Worm (Caenorhabditis elegans): ENCODE data around the gene T05H10.1.

The T05H10.1 gene

DNA sequence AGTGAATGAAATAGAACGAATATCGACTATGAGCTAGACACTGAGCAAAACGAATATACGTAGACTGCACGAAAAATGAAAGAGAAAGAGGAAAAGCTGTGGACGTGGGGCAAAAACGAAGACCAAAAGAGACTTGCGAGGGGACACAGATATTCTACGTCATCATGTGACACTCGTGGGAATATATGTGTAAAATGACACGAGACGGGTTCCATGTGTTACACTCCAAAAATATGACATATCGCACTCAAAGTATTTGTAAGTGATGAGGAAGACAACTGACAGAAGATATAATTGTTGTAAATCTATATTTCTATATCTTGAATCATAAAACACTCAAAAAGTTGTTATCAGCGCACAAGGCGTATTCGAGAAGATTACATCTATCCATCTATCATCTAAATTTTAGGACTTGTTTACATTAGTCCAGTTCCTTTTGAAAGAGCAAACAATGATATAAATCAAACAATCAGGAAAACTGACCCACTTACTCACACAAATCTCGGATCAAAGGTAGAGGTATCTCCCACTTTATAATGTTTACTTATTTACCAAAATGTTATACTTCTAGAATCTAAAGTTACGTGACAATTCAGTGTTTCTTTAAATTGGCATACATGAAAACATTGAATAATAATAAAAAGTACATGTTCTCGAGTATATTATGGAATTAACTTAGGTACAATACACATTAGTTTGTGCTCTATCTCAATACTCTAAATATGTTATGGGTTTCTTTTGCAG lies 29.6 kb downstream of the T05H10.1 start (continued):
- TF ChIP-seq php-3 (GFP tag; IDR thresholded peaks at IDR 0.05) = no peak
- TF ChIP-seq dmd-8 (GFP tag; IDR thresholded peaks at IDR 0.05) = no peak
- TF ChIP-seq F37D6.2 (tag; optimal IDR thresholded peaks at IDR 0.05) = no peak
- TF ChIP-seq nhr-76 (tag; optimal IDR thresholded peaks at IDR 0.05) = no peak
- no peak for TF ChIP-seq daf-8 (GFP tag; IDR thresholded peaks at IDR 0.05)
- no peak for TF ChIP-seq Y105C5A.15 (GFP tag; IDR thresholded peaks at IDR 0.05)
- peak; percentile 58; the same call in 1 of the 2 replicates for TF ChIP-seq hmg-1.1 (GFP tag; IDR thresholded peaks at IDR 0.05)
- no peak for TF ChIP-seq spr-3 (GFP tag; optimal IDR thresholded peaks at IDR 0.05)
- no peak for TF ChIP-seq spr-1 (tag; optimal IDR thresholded peaks at IDR 0.05)
- TF ChIP-seq nhr-28 (tag; optimal IDR thresholded peaks at IDR 0.05) = peak; percentile 16
- no peak for TF ChIP-seq duxl-1 (tag; optimal IDR thresholded peaks at IDR 0.05; ENCODE audit: poor library complexity)
- TF ChIP-seq T26A8.4 (GFP tag; IDR thresholded peaks at IDR 0.05) = 0 out of 2 replicates have a peak, but pooled peaks have one; percentile 23
- no peak for TF ChIP-seq tag-97 (GFP tag; IDR thresholded peaks at IDR 0.05)
- TF ChIP-seq unc-62 (GFP tag; optimal IDR thresholded peaks at IDR 0.05 in 1 of 2) = peak in 1 of 2 experiments; percentile 99
- TF ChIP-seq unc-62 (tag; optimal IDR thresholded peaks at IDR 0.05) = no peak
- TF ChIP-seq zag-1 (tag; optimal IDR thresholded peaks at IDR 0.05) = no peak
- TF ChIP-seq lin-38 (GFP tag; IDR thresholded peaks at IDR 0.05) = 0 out of 2 replicates have a peak, but pooled peaks have one; percentile 28
- peak in 1 of 2 experiments; percentile 66 for TF ChIP-seq lsy-2 (tag; optimal IDR thresholded peaks at IDR 0.05)
- TF ChIP-seq dpl-1 (GFP tag; optimal IDR thresholded peaks at IDR 0.05) = no peak
- no peak for TF ChIP-seq madf-9 (GFP tag; conservative IDR thresholded peaks at IDR 0.05)
- no peak for TF ChIP-seq nhr-10 (tag; optimal IDR thresholded peaks at IDR 0.05)
- TF ChIP-seq unc-130 (GFP tag; optimal IDR thresholded peaks at IDR 0.05) = no peak
- no peak for TF ChIP-seq cey-2 (tag; optimal IDR thresholded peaks at IDR 0.05; ENCODE audit: borderline replicate concordance, insufficient read depth)
- TF ChIP-seq ctbp-1 (GFP tag; IDR thresholded peaks at IDR 0.05) = peak; percentile 73; the same call in 1 of the 2 replicates
- TF ChIP-seq unc-39 (tag; optimal IDR thresholded peaks at IDR 0.05) = no peak
- TF ChIP-seq F10B5.3 (tag; optimal IDR thresholded peaks at IDR 0.05) = no peak
- TF ChIP-seq zip-11 (GFP tag; IDR thresholded peaks at IDR 0.05) = no peak
- no peak for TF ChIP-seq zip-2 (tag; optimal IDR thresholded peaks at IDR 0.05)
- TF ChIP-seq ceh-32 (tag; optimal IDR thresholded peaks at IDR 0.05; ENCODE audit: poor library complexity) = no peak
- TF ChIP-seq mxl-2 (GFP tag; conservative IDR thresholded peaks at IDR 0.05) = no peak
- TF ChIP-seq F26F4.8 (GFP tag; conservative IDR thresholded peaks at IDR 0.05) = no peak
- no peak for TF ChIP-seq ZK546.5 (tag; optimal IDR thresholded peaks at IDR 0.05)
- no peak for TF ChIP-seq sdz-12 (GFP tag; optimal IDR thresholded peaks at IDR 0.05)
- TF ChIP-seq R02D3.7 (tag; optimal IDR thresholded peaks at IDR 0.05) = no peak
- TF ChIP-seq F44E2.7 (GFP tag; IDR thresholded peaks at IDR 0.05) = no peak
- no peak for TF ChIP-seq ceh-82 (tag; optimal IDR thresholded peaks at IDR 0.05)
- peak; percentile 53 for TF ChIP-seq hlh-11 (tag; optimal IDR thresholded peaks at IDR 0.05)
- peak; percentile 24 to 67 for TF ChIP-seq mdl-1 (tag; optimal IDR thresholded peaks at IDR 0.05)
- no peak for TF ChIP-seq lin-15B (tag; optimal IDR thresholded peaks at IDR 0.05)
- TF ChIP-seq skn-1 (tag; optimal IDR thresholded peaks at IDR 0.05) = no peak
- TF ChIP-seq ceh-62 (tag; optimal IDR thresholded peaks at IDR 0.05) = no peak
- TF ChIP-seq mxl-3 (GFP tag; optimal IDR thresholded peaks at IDR 0.05) = peak; percentile 69
- no peak for TF ChIP-seq dmd-9 (GFP tag; IDR thresholded peaks at IDR 0.05)
- no peak for TF ChIP-seq snpc-1.2 (GFP tag; IDR thresholded peaks at IDR 0.05)
- TF ChIP-seq nhr-41 (GFP tag; IDR thresholded peaks at IDR 0.05) = no peak
- peak; percentile 74; the same call in 1 of the 2 replicates for TF ChIP-seq ceh-20 (GFP tag; IDR thresholded peaks at IDR 0.05)
- TF ChIP-seq nhr-77 (tag; optimal IDR thresholded peaks at IDR 0.05) = no peak
- TF ChIP-seq hlh-30 (tag; optimal IDR thresholded peaks at IDR 0.05; ENCODE audit: insufficient read depth) = peak; percentile 94
- no peak for TF ChIP-seq D1046.2 (GFP tag; IDR thresholded peaks at IDR 0.05)
- no peak for TF ChIP-seq attf-4 (tag; optimal IDR thresholded peaks at IDR 0.05)
- no peak for TF ChIP-seq lin-39 (tag; optimal IDR thresholded peaks at IDR 0.05)
